Worm (Caenorhabditis elegans) whole organism, L4 larva: ENCODE data around the gene K07D4.6.

Experiments
- T26A8.4 ChIP-seq: fragments of 200-800 bp; sonication (Bioruptor generic); IDR thresholded peaks from 2 replicates; pipeline ENCODE4 v1.3.6; 2022; ENCODE audit warnings: missing genetic modification characterization, missing compliant biosample characterization
- ZK546.5 ChIP-seq, 2 experiments: sonication (generic microtip); optimal IDR thresholded peaks; 2 replicates each; lab custom pipeline; 2017; ENCODE audit warnings: missing biosample characterization in 2 of 2, missing genetic modification characterization in 2 of 2
- ceh-82 ChIP-seq: sonication (generic microtip); optimal IDR thresholded peaks from 2 replicates; lab custom pipeline; 2017; ENCODE audit warnings: missing biosample characterization, missing genetic modification characterization
- ctbp-1 ChIP-seq: fragments of 200-800 bp; sonication (Bioruptor generic); IDR thresholded peaks from 2 replicates; pipeline ENCODE4 v1.3.6; 2022; ENCODE audit warnings: missing genetic modification reagents, missing genetic modification characterization, missing compliant biosample characterization
- fos-1 ChIP-seq: fragments of 150-350 bp; optimal IDR thresholded peaks from 2 replicates; lab custom pipeline; 2014; ENCODE audit warnings: missing biosample characterization, missing genetic modification characterization
- lin-39 ChIP-seq: fragments of 150-350 bp; optimal IDR thresholded peaks from 2 replicates; lab custom pipeline; 2014; ENCODE audit warnings: missing biosample characterization, missing genetic modification reagents, missing genetic modification characterization
- mdt-29 ChIP-seq: fragments of 200-800 bp; sonication (Bioruptor generic); IDR thresholded peaks from 2 replicates; pipeline ENCODE4 v1.3.6; 2022; ENCODE audit warnings: missing genetic modification reagents, missing genetic modification characterization, missing compliant biosample characterization
- nhr-28 ChIP-seq: fragments of 150-350 bp; optimal IDR thresholded peaks from 2 replicates; lab custom pipeline; 2014; ENCODE audit warnings: missing biosample characterization, missing genetic modification characterization
- pha-4 ChIP-seq, 2 experiments: fragments of 150-350 bp in 1 of 2; fragments of 200-800 bp in 1 of 2; sonication (Bioruptor generic) in 1 of 2; IDR thresholded peaks in 1 of 2; optimal IDR thresholded peaks in 1 of 2; 2 replicates each; pipeline versions ENCODE4 v1.3.6 to Lab custom; 2014 to 2022; ENCODE audit warnings: missing genetic modification characterization in 2 of 2, missing genetic modification reagents in 2 of 2, missing biosample characterization in 1 of 2, missing compliant biosample characterization in 1 of 2
- unc-39 ChIP-seq: sonication (generic microtip); optimal IDR thresholded peaks from 2 replicates; lab custom pipeline; 2017; ENCODE audit warnings: missing biosample characterization, missing genetic modification characterization

ce11 chrII:3999537-3999936 lies 19.0 kb downstream of the K07D4.6 start:
- TF ChIP-seq ceh-82 (tag; lab: Kevin White, UChicago), result no peak
- no peak for TF ChIP-seq lin-39
- TF ChIP-seq ZK546.5 (tag; optimal IDR thresholded peaks at IDR 0.05; lab: Kevin White, UChicago), result no peak
- TF ChIP-seq nhr-28, result no peak
- TF ChIP-seq T26A8.4 (GFP tag; lab: Robert Waterston, UW), result no peak
- no peak for TF ChIP-seq mdt-29 (GFP tag; lab: Robert Waterston, UW)
- no peak for TF ChIP-seq unc-39 (tag; lab: Kevin White, UChicago)
- TF ChIP-seq ctbp-1 (GFP tag; lab: Robert Waterston, UW), result no peak
- no peak for TF ChIP-seq fos-1 (tag; lab: Kevin White, UChicago)
- TF ChIP-seq pha-4 (GFP tag; IDR thresholded peaks at IDR 0.05; lab: Robert Waterston, UW), result no peak
- TF ChIP-seq pha-4 (tag; optimal IDR thresholded peaks at IDR 0.05; lab: Kevin White, UChicago), result no peak
